Fruit fly (Drosophila melanogaster) whole organism, embryonic: ENCODE results near the gene CG33654.

Experiments used
- Abd-B ChIP-seq: fragments of 200-800 bp; sonication (Bioruptor generic); optimal IDR thresholded peaks from 2 replicates; lab custom pipeline; 2018; ENCODE audit warnings: missing biosample characterization, mild to moderate bottlenecking, missing genetic modification characterization, moderate library complexity
- Adf1 ChIP-seq: fragments of 200-800 bp; sonication (Bioruptor generic); IDR thresholded peaks from 2 replicates; pipeline ENCODE4 v1.3.6; 2022; ENCODE audit warnings: missing biosample characterization, missing genetic modification characterization
- Aef1 ChIP-seq: fragments of 200-800 bp; sonication (Bioruptor generic); IDR thresholded peaks from 3 replicates; pipeline ENCODE4 v1.3.6; 2022; ENCODE audit warnings: missing biosample characterization, missing genetic modification characterization
- Atf6 ChIP-seq: fragments of 200-800 bp; sonication (Bioruptor generic); IDR thresholded peaks from 2 replicates; pipeline ENCODE4 v1.3.6; 2022; ENCODE audit warnings: missing biosample characterization, missing genetic modification characterization
- CG10274 ChIP-seq: fragments of 200-800 bp; sonication (Bioruptor generic); optimal IDR thresholded peaks from 3 replicates; lab custom pipeline; 2017; ENCODE audit warnings: missing biosample characterization, mild to moderate bottlenecking, missing genetic modification characterization
- CG10321 ChIP-seq: fragments of 200-800 bp; sonication (Bioruptor generic); IDR thresholded peaks from 2 replicates; pipeline ENCODE4 v1.3.6; 2022; ENCODE audit warnings: missing biosample characterization, missing genetic modification characterization
- CG10462 ChIP-seq: fragments of 200-800 bp; sonication (Bioruptor generic); optimal IDR thresholded peaks from 2 replicates; lab custom pipeline; 2016; ENCODE audit warnings: missing biosample characterization, missing genetic modification characterization
- CG11696 ChIP-seq: fragments of 200-800 bp; sonication (Bioruptor generic); IDR thresholded peaks from 2 replicates; pipeline ENCODE4 v1.3.6; 2022; ENCODE audit warnings: missing biosample characterization, missing genetic modification characterization
- CG12155 ChIP-seq: fragments of 200-800 bp; sonication (Bioruptor generic); optimal IDR thresholded peaks from 3 replicates; lab custom pipeline; 2016; ENCODE audit warnings: missing biosample characterization, missing genetic modification characterization
- CG12659 ChIP-seq: fragments of 200-800 bp; sonication (Bioruptor generic); optimal IDR thresholded peaks from 3 replicates; lab custom pipeline; 2017; ENCODE audit warnings: mild to moderate bottlenecking, missing biosample characterization, missing genetic modification reagents, missing genetic modification characterization
- CG13296 ChIP-seq: fragments of 200-800 bp; sonication (Bioruptor generic); optimal IDR thresholded peaks from 3 replicates; lab custom pipeline; 2018; ENCODE audit warnings: missing biosample characterization, mild to moderate bottlenecking, missing genetic modification characterization
- CG1603 ChIP-seq: fragments of 200-800 bp; sonication (Bioruptor generic); optimal IDR thresholded peaks from 2 replicates; lab custom pipeline; 2019; ENCODE audit warnings: missing biosample characterization, mild to moderate bottlenecking, missing genetic modification characterization, moderate library complexity
- CG17568 ChIP-seq: fragments of 200-800 bp; sonication (Bioruptor generic); optimal IDR thresholded peaks from 2 replicates; lab custom pipeline; 2018; ENCODE audit warnings: missing biosample characterization, mild to moderate bottlenecking, missing genetic modification characterization, moderate library complexity
- CG18262 ChIP-seq: fragments of 200-800 bp; optimal IDR thresholded peaks from 3 replicates; lab custom pipeline; 2019; ENCODE audit warnings: missing biosample characterization, mild to moderate bottlenecking, missing genetic modification characterization, moderate library complexity
- CG2199 ChIP-seq: fragments of 200-800 bp; sonication (Bioruptor generic); IDR thresholded peaks from 3 replicates; pipeline ENCODE4 v1.3.6; 2022; ENCODE audit warnings: missing biosample characterization, missing genetic modification characterization
- CG2202 ChIP-seq: fragments of 200-800 bp; sonication (Bioruptor generic); optimal IDR thresholded peaks from 2 replicates; lab custom pipeline; 2018; ENCODE audit warnings: missing biosample characterization, mild to moderate bottlenecking, missing genetic modification characterization
- CG2875 ChIP-seq: fragments of 200-800 bp; sonication (Bioruptor generic); optimal IDR thresholded peaks from 2 replicates; lab custom pipeline; 2017; ENCODE audit warnings: missing biosample characterization, mild to moderate bottlenecking, missing genetic modification characterization, missing genetic modification reagents
- CG2889 ChIP-seq: fragments of 200-800 bp; sonication (Bioruptor generic); IDR thresholded peaks from 3 replicates; pipeline ENCODE4 v1.3.6; 2022; ENCODE audit warnings: missing biosample characterization, missing genetic modification characterization
- CG32532 ChIP-seq: fragments of 200-800 bp; sonication (Bioruptor generic); IDR thresholded peaks from 2 replicates; pipeline ENCODE4 v1.3.6; 2022; ENCODE audit warnings: missing biosample characterization, missing genetic modification characterization
- CG6272 ChIP-seq: fragments of 200-800 bp; sonication (Bioruptor generic); IDR thresholded peaks from 2 replicates; pipeline ENCODE4 v1.3.6; 2022; ENCODE audit warnings: missing biosample characterization, missing genetic modification characterization
- CG9932 ChIP-seq: fragments of 200-800 bp; sonication (Bioruptor generic); IDR thresholded peaks from 2 replicates; pipeline ENCODE4 v1.3.6; 2022; ENCODE audit warnings: missing biosample characterization, missing genetic modification characterization
- D ChIP-seq, 2 experiments: fragments of 200-800 bp in 1 of 2; fragments of >200 bp in 1 of 2; sonication (Bioruptor generic) in 1 of 2; optimal IDR thresholded peaks; 2 replicates in 1 of 2; 3 replicates in 1 of 2; lab custom pipeline; 2017; ENCODE audit warnings: mild to moderate bottlenecking in 1 of 2, missing biosample characterization in 1 of 2, missing genetic modification characterization in 1 of 2, missing genetic modification reagents in 1 of 2
- Dbx ChIP-seq: fragments of 200-800 bp; sonication (Bioruptor generic); IDR thresholded peaks from 3 replicates; pipeline ENCODE4 v1.3.6; 2022; ENCODE audit warnings: missing biosample characterization, missing genetic modification characterization
- E2f2 ChIP-seq: fragments of 200-800 bp; sonication (Bioruptor generic); IDR thresholded peaks from 2 replicates; pipeline ENCODE4 v1.3.6; 2022; ENCODE audit warnings: missing biosample characterization, missing genetic modification characterization
- H15 ChIP-seq: fragments of 200-800 bp; sonication (Bioruptor generic); IDR thresholded peaks from 3 replicates; pipeline ENCODE4 v1.3.6; 2022; ENCODE audit warnings: missing biosample characterization, missing genetic modification characterization
- HHEX ChIP-seq: fragments of 200-800 bp; sonication (Bioruptor generic); optimal IDR thresholded peaks from 3 replicates; lab custom pipeline; 2017; ENCODE audit warnings: missing biosample characterization, mild to moderate bottlenecking, missing genetic modification characterization, missing genetic modification reagents
- Mes4 ChIP-seq: fragments of 200-800 bp; sonication (Bioruptor generic); optimal IDR thresholded peaks from 2 replicates; lab custom pipeline; 2016; ENCODE audit warnings: missing biosample characterization, missing genetic modification characterization
- NC2β ChIP-seq: fragments of 200-800 bp; sonication (Bioruptor generic); optimal IDR thresholded peaks from 2 replicates; lab custom pipeline; 2016; ENCODE audit warnings: missing biosample characterization, missing genetic modification characterization
- NK7.1 ChIP-seq: fragments of 200-800 bp; sonication (Bioruptor generic); optimal IDR thresholded peaks from 3 replicates; lab custom pipeline; 2016; ENCODE audit warnings: missing biosample characterization, missing genetic modification characterization
- Sox100B ChIP-seq: fragments of 200-800 bp; sonication (Bioruptor generic); optimal IDR thresholded peaks from 3 replicates; lab custom pipeline; 2018; ENCODE audit warnings: missing biosample characterization, mild to moderate bottlenecking, missing genetic modification characterization
- Stat92E ChIP-seq, 3 experiments: fragments of >200 bp in 2 of 3; fragments of 200-800 bp in 1 of 3; sonication (Bioruptor generic) in 1 of 3; optimal IDR thresholded peaks; 2 replicates each; lab custom pipeline; 2017 to 2019; ENCODE audit warnings: missing biosample characterization in 3 of 3, missing genetic modification characterization in 3 of 3, mild to moderate bottlenecking in 1 of 3, moderate library complexity in 1 of 3
- Vsx1 ChIP-seq: fragments of 200-800 bp; sonication (Bioruptor generic); optimal IDR thresholded peaks from 2 replicates; lab custom pipeline; 2017; ENCODE audit warnings: missing biosample characterization, mild to moderate bottlenecking, missing genetic modification characterization, missing genetic modification reagents
- YL-1 ChIP-seq: fragments of 200-800 bp; sonication (Bioruptor generic); optimal IDR thresholded peaks from 3 replicates; lab custom pipeline; 2017; ENCODE audit warnings: missing biosample characterization, mild to moderate bottlenecking, missing genetic modification characterization
- ap ChIP-seq: fragments of 200-800 bp; sonication (Bioruptor generic); IDR thresholded peaks from 2 replicates; pipeline ENCODE4 v1.3.6; 2022; ENCODE audit warnings: missing biosample characterization, missing genetic modification characterization
- ase ChIP-seq: fragments of 200-800 bp; sonication (Bioruptor generic); IDR thresholded peaks from 3 replicates; pipeline ENCODE4 v1.3.6; 2022; ENCODE audit warnings: missing biosample characterization, missing genetic modification characterization
- bcd ChIP-seq: fragments of 200-800 bp; sonication (Bioruptor generic); optimal IDR thresholded peaks from 2 replicates; lab custom pipeline; 2017; ENCODE audit warnings: missing biosample characterization, mild to moderate bottlenecking, missing genetic modification characterization
- dati ChIP-seq: fragments of 200-800 bp; sonication (Bioruptor generic); IDR thresholded peaks from 2 replicates; pipeline ENCODE4 v1.3.6; 2022; ENCODE audit warnings: missing biosample characterization, missing genetic modification characterization
- eyg ChIP-seq: fragments of 200-800 bp; sonication (Bioruptor generic); optimal IDR thresholded peaks from 3 replicates; lab custom pipeline; 2016; ENCODE audit warnings: missing biosample characterization, missing genetic modification characterization
- fd102C ChIP-seq: fragments of 200-800 bp; sonication (Bioruptor generic); optimal IDR thresholded peaks from 2 replicates; lab custom pipeline; 2018; ENCODE audit warnings: missing biosample characterization, mild to moderate bottlenecking, missing genetic modification characterization, moderate library complexity
- fd64A ChIP-seq: fragments of 200-800 bp; sonication (Bioruptor generic); optimal IDR thresholded peaks from 3 replicates; lab custom pipeline; 2018; ENCODE audit warnings: missing biosample characterization, mild to moderate bottlenecking, missing genetic modification characterization
- gcm ChIP-seq: fragments of 200-800 bp; sonication (Bioruptor generic); optimal IDR thresholded peaks from 2 replicates; lab custom pipeline; 2019; ENCODE audit warnings: missing biosample characterization, mild to moderate bottlenecking, missing genetic modification characterization, moderate library complexity
- lilli ChIP-seq: fragments of 200-800 bp; sonication (Bioruptor generic); optimal IDR thresholded peaks from 3 replicates; lab custom pipeline; 2016; ENCODE audit warnings: missing biosample characterization, missing genetic modification characterization
- maf-S ChIP-seq: fragments of 200-800 bp; sonication (Bioruptor generic); optimal IDR thresholded peaks from 2 replicates; lab custom pipeline; 2016; ENCODE audit warnings: missing biosample characterization, missing genetic modification characterization
- rib ChIP-seq: fragments of 200-800 bp; sonication (Bioruptor generic); IDR thresholded peaks from 2 replicates; pipeline ENCODE4 v1.3.6; 2022; ENCODE audit warnings: missing biosample characterization, missing genetic modification characterization
- sc ChIP-seq, 3 experiments: fragments of >200 bp in 2 of 3; fragments of 200-800 bp in 1 of 3; sonication (Bioruptor generic) in 1 of 3; optimal IDR thresholded peaks; 2 replicates in 2 of 3; 3 replicates in 1 of 3; lab custom pipeline; 2017; ENCODE audit warnings: mild to moderate bottlenecking in 1 of 3, missing biosample characterization in 1 of 3, missing genetic modification characterization in 1 of 3, missing genetic modification reagents in 1 of 3
- sens-2 ChIP-seq: fragments of 200-800 bp; sonication (Bioruptor generic); IDR thresholded peaks from 2 replicates; pipeline ENCODE4 v1.3.6; 2022; ENCODE audit warnings: missing biosample characterization, missing genetic modification characterization
- sima ChIP-seq: fragments of 200-800 bp; sonication (Bioruptor generic); optimal IDR thresholded peaks from 2 replicates; lab custom pipeline; 2016; ENCODE audit warnings: missing biosample characterization, missing genetic modification characterization
- twi ChIP-seq: fragments of 200-800 bp; optimal IDR thresholded peaks from 2 replicates; lab custom pipeline; 2019; ENCODE audit warnings: missing biosample characterization, mild to moderate bottlenecking, missing genetic modification characterization, moderate library complexity
- usp ChIP-seq: fragments of >200 bp; optimal IDR thresholded peaks from 2 replicates; lab custom pipeline; 2017; ENCODE audit warnings: missing biosample characterization, missing genetic modification characterization

CG33654 gene

dm6 chr3R:9563240-9563992, 19.6 kb downstream of the CG33654 start, which contains the start of the genes CG9393 and Vps45 (continued):
- TF ChIP-seq sens-2 (GFP tag; lab: Robert Waterston, UW) (no peak), CG17568 (GFP tag; lab: Kevin White, UChicago) (no peak), ase (GFP tag; lab: Robert Waterston, UW) (no peak), Vsx1 (GFP tag; lab: Kevin White, UChicago) (no peak), CG1603 (tag; lab: Kevin White, UChicago) (no peak), Dbx (GFP tag; lab: Robert Waterston, UW) (peak; percentile 80), CG11696 (GFP tag; lab: Robert Waterston, UW) (no peak), twi (tag; lab: Kevin White, UChicago) (peak; percentile 67), CG9932 (GFP tag; lab: Robert Waterston, UW) (peak; percentile 84), lilli (peak; percentile 84), D (optimal IDR thresholded peaks at IDR 0.05; lab: Kevin White, UChicago) (no peak), D (GFP tag; optimal IDR thresholded peaks at IDR 0.05; lab: Kevin White, UChicago) (no peak), maf-S (peak; percentile 59), usp (no peak), E2f2 (GFP tag; lab: Robert Waterston, UW) (peak; percentile 63), eyg (GFP tag; lab: Kevin White, UChicago) (no peak), Stat92E (GFP tag; optimal IDR thresholded peaks at IDR 0.05; lab: Kevin White, UChicago) (no peak), gcm (GFP tag; lab: Kevin White, UChicago) (no peak), Aef1 (peak; percentile 27; the same call in 1 of the 3 replicates), NK7.1 (GFP tag; lab: Kevin White, UChicago) (no peak), Mes4 (GFP tag; lab: Kevin White, UChicago) (peak; percentile 2), Sox100B (no peak), CG2889 (GFP tag; lab: Robert Waterston, UW) (0 out of 3 replicates have a peak, but pooled peaks have one; percentile 4), fd64A (no peak), CG12659 (GFP tag; lab: Kevin White, UChicago) (peak; percentile 78), CG2875 (GFP tag; lab: Kevin White, UChicago) (no peak), HHEX (GFP tag; lab: Kevin White, UChicago) (no peak), ap (GFP tag; lab: Robert Waterston, UW) (no peak), H15 (GFP tag; lab: Robert Waterston, UW) (no peak), rib (GFP tag; lab: Robert Waterston, UW) (peak; percentile 73), dati (GFP tag; lab: Robert Waterston, UW) (no peak), CG32532 (peak; percentile 47), fd102C (no peak), NC2β (peak; percentile 52), sc (optimal IDR thresholded peaks at IDR 0.05; lab: Kevin White, UChicago) (no peak), sc (GFP tag; optimal IDR thresholded peaks at IDR 0.05; lab: Kevin White, UChicago) (no peak), CG2202 (no peak), YL-1 (GFP tag; lab: Kevin White, UChicago) (peak; percentile 68), CG10274 (GFP tag; lab: Kevin White, UChicago) (no peak), Adf1 (GFP tag; lab: Robert Waterston, UW) (peak; percentile 9; the same call in 1 of the 2 replicates), CG2199 (GFP tag; lab: Robert Waterston, UW) (no peak), CG10321 (0 out of 2 replicates have a peak, but pooled peaks have one; percentile 16), CG10462 (GFP tag; lab: Kevin White, UChicago) (peak; percentile 37), CG18262 (tag; lab: Kevin White, UChicago) (peak; percentile 53), Abd-B (GFP tag; lab: Kevin White, UChicago) (peak; percentile 72), CG12155 (GFP tag; lab: Kevin White, UChicago) (peak; percentile 63), bcd (GFP tag; lab: Kevin White, UChicago) (peak; percentile 55), CG13296 (GFP tag; lab: Kevin White, UChicago) (no peak), CG6272 (GFP tag; lab: Robert Waterston, UW) (peak; percentile 70; the same call in 1 of the 2 replicates), Atf6 (GFP tag; lab: Robert Waterston, UW) (no peak; the same call in 1 of the 2 replicates), sima (no peak)
